Worm (Caenorhabditis elegans) whole organism, L4 larva: ENCODE measurements around the gene F01D5.2.

Experiments used
- D1046.2 ChIP-seq: fragments of 200-800 bp; sonication (Bioruptor generic); IDR thresholded peaks from 2 replicates; pipeline ENCODE4 v1.3.6; 2022; ENCODE audit warnings: missing genetic modification characterization, missing compliant biosample characterization
- T20F7.1 ChIP-seq: fragments of 200-800 bp; sonication (Bioruptor generic); optimal IDR thresholded peaks from 2 replicates; lab custom pipeline; 2018; ENCODE audit warnings: mild to moderate bottlenecking, missing genetic modification characterization, missing compliant biosample characterization
- aha-1 ChIP-seq: fragments of 150-350 bp; peaks from one replicate; lab custom pipeline; 2014; ENCODE audit warnings: missing biosample characterization, missing genetic modification characterization
- attf-4 ChIP-seq: sonication (generic microtip); optimal IDR thresholded peaks from 3 replicates; lab custom pipeline; 2017; ENCODE audit warnings: missing biosample characterization, missing genetic modification characterization
- cey-2 ChIP-seq: sonication (generic microtip); optimal IDR thresholded peaks from 3 replicates; lab custom pipeline; 2017; ENCODE audit warnings: missing genetic modification characterization, mild to moderate bottlenecking, missing compliant biosample characterization, antibody characterized with exemption, borderline replicate concordance; ENCODE audit not compliant: insufficient read depth
- daf-16 ChIP-seq, 3 experiments: sonication (generic microtip); optimal IDR thresholded peaks; 2 replicates each; lab custom pipeline; 2016 to 2017; ENCODE audit warnings: missing genetic modification characterization in 3 of 3, missing genetic modification reagents in 3 of 3, mild to moderate bottlenecking in 2 of 3, missing compliant biosample characterization in 2 of 3, missing biosample characterization in 1 of 3, moderate library complexity in 1 of 3
- dmd-6 ChIP-seq: fragments of 200-800 bp; sonication (Bioruptor generic); IDR thresholded peaks from 2 replicates; pipeline ENCODE4 v1.3.6; 2022; ENCODE audit warnings: missing genetic modification reagents, missing genetic modification characterization, missing compliant biosample characterization
- dmd-8 ChIP-seq: fragments of 200-800 bp; sonication (Bioruptor generic); IDR thresholded peaks from 2 replicates; pipeline ENCODE4 v1.3.6; 2022; ENCODE audit warnings: missing genetic modification characterization, missing compliant biosample characterization
- dpl-1 ChIP-seq: fragments of 150-350 bp; optimal IDR thresholded peaks from 2 replicates; lab custom pipeline; 2014; ENCODE audit warnings: missing biosample characterization, missing genetic modification reagents, missing genetic modification characterization
- duxl-1 ChIP-seq: sonication (generic microtip); optimal IDR thresholded peaks from 2 replicates; lab custom pipeline; 2016; ENCODE audit warnings: mild to moderate bottlenecking, missing genetic modification characterization, moderate library complexity, missing compliant biosample characterization; ENCODE audit not compliant: poor library complexity
- dve-1 ChIP-seq: sonication (generic microtip); optimal IDR thresholded peaks from 2 replicates; lab custom pipeline; 2017; ENCODE audit warnings: antibody characterized with exemption, mild to moderate bottlenecking, missing genetic modification characterization, missing compliant biosample characterization; ENCODE audit not compliant: insufficient read depth
- egl-43 ChIP-seq: fragments of 200-800 bp; sonication (Bioruptor generic); IDR thresholded peaks from 2 replicates; pipeline ENCODE4 v1.3.6; 2022; ENCODE audit warnings: missing genetic modification reagents, missing genetic modification characterization, missing compliant biosample characterization
- hif-1 ChIP-seq, 2 experiments: sonication (generic microtip); optimal IDR thresholded peaks; 2 replicates each; lab custom pipeline; 2016 to 2017; ENCODE audit warnings: missing compliant biosample characterization in 2 of 2, missing genetic modification characterization in 2 of 2, missing genetic modification reagents in 2 of 2, missing genotype in 2 of 2, mild to moderate bottlenecking in 1 of 2
- hlh-11 ChIP-seq: fragments of 200-800 bp; sonication (Bioruptor generic); optimal IDR thresholded peaks from 2 replicates; lab custom pipeline; 2018; ENCODE audit warnings: mild to moderate bottlenecking, missing genetic modification characterization, missing compliant biosample characterization
- hlh-30 ChIP-seq: sonication (generic microtip); optimal IDR thresholded peaks from 2 replicates; lab custom pipeline; 2017; ENCODE audit warnings: antibody characterized with exemption, mild to moderate bottlenecking, missing genetic modification characterization, missing compliant biosample characterization; ENCODE audit not compliant: insufficient read depth
- jun-1 ChIP-seq: fragments of 150-350 bp; optimal IDR thresholded peaks from 2 replicates; lab custom pipeline; 2014; ENCODE audit warnings: missing biosample characterization, missing genetic modification reagents, missing genetic modification characterization
- lin-38 ChIP-seq: fragments of 200-800 bp; sonication (Bioruptor generic); IDR thresholded peaks from 2 replicates; pipeline ENCODE4 v1.3.6; 2022; ENCODE audit warnings: missing genetic modification reagents, missing genetic modification characterization, missing compliant biosample characterization
- lin-39 ChIP-seq: fragments of 150-350 bp; optimal IDR thresholded peaks from 2 replicates; lab custom pipeline; 2014; ENCODE audit warnings: missing biosample characterization, missing genetic modification reagents, missing genetic modification characterization
- lir-3 ChIP-seq: sonication (generic microtip); optimal IDR thresholded peaks from 2 replicates; lab custom pipeline; 2016; ENCODE audit warnings: mild to moderate bottlenecking, missing genetic modification characterization, missing compliant biosample characterization
- lsy-2 ChIP-seq, 2 experiments: fragments of 150-350 bp in 1 of 2; sonication (generic microtip) in 1 of 2; optimal IDR thresholded peaks; 2 replicates each; lab custom pipeline; 2014 to 2017; ENCODE audit warnings: missing biosample characterization in 2 of 2, missing genetic modification characterization in 2 of 2
- mdl-1 ChIP-seq, 2 experiments: fragments of 150-350 bp in 1 of 2; sonication (generic microtip) in 1 of 2; optimal IDR thresholded peaks; 2 replicates each; lab custom pipeline; 2014 to 2017; ENCODE audit warnings: missing biosample characterization in 2 of 2, missing genetic modification characterization in 2 of 2
- mep-1 ChIP-seq: fragments of 150-350 bp; sonication (generic microtip); optimal IDR thresholded peaks from 3 replicates; lab custom pipeline; 2014; ENCODE audit warnings: missing biosample characterization, missing genetic modification characterization
- mes-2 ChIP-seq: sonication (generic microtip); optimal IDR thresholded peaks from 2 replicates; lab custom pipeline; 2016; ENCODE audit warnings: missing genotype, mild to moderate bottlenecking, missing genetic modification characterization, missing compliant biosample characterization; ENCODE audit not compliant: poor library complexity, severe bottlenecking
- mxl-3 ChIP-seq: fragments of 200-800 bp; sonication (Bioruptor generic); optimal IDR thresholded peaks from 2 replicates; lab custom pipeline; 2018; ENCODE audit warnings: mild to moderate bottlenecking, missing genetic modification characterization, missing compliant biosample characterization
- nhr-28 ChIP-seq: fragments of 150-350 bp; optimal IDR thresholded peaks from 2 replicates; lab custom pipeline; 2014; ENCODE audit warnings: missing biosample characterization, missing genetic modification characterization
- nhr-42 ChIP-seq: fragments of 200-800 bp; sonication (Bioruptor generic); IDR thresholded peaks from 2 replicates; pipeline ENCODE4 v1.3.6; 2022; ENCODE audit warnings: missing genetic modification characterization, missing compliant biosample characterization
- nhr-77 ChIP-seq: fragments of 150-350 bp; optimal IDR thresholded peaks from 2 replicates; lab custom pipeline; 2014; ENCODE audit warnings: missing biosample characterization, missing genetic modification characterization
- pha-4 ChIP-seq, 2 experiments: fragments of 150-350 bp in 1 of 2; fragments of 200-800 bp in 1 of 2; sonication (Bioruptor generic) in 1 of 2; IDR thresholded peaks in 1 of 2; optimal IDR thresholded peaks in 1 of 2; 2 replicates each; pipeline versions ENCODE4 v1.3.6 to Lab custom; 2014 to 2022; ENCODE audit warnings: missing genetic modification characterization in 2 of 2, missing genetic modification reagents in 2 of 2, missing biosample characterization in 1 of 2, missing compliant biosample characterization in 1 of 2
- php-3 ChIP-seq: fragments of 200-800 bp; sonication (Bioruptor generic); IDR thresholded peaks from 2 replicates; pipeline ENCODE4 v1.3.6; 2022; ENCODE audit warnings: missing genetic modification reagents, missing genetic modification characterization, missing compliant biosample characterization
- pqm-1 ChIP-seq: sonication (generic microtip); optimal IDR thresholded peaks from 2 replicates; lab custom pipeline; 2017; ENCODE audit warnings: missing biosample characterization, missing genetic modification characterization
- set-16 ChIP-seq: fragments of 200-800 bp; sonication (Bioruptor generic); IDR thresholded peaks from 2 replicates; pipeline ENCODE4 v1.3.6; 2022; ENCODE audit warnings: missing genetic modification reagents, missing genetic modification characterization, missing compliant biosample characterization
- spr-1 ChIP-seq: sonication (generic microtip); optimal IDR thresholded peaks from 2 replicates; lab custom pipeline; 2016; ENCODE audit warnings: mild to moderate bottlenecking, missing genetic modification characterization, missing compliant biosample characterization
- tag-97 ChIP-seq: fragments of 200-800 bp; sonication (Bioruptor generic); IDR thresholded peaks from 2 replicates; pipeline ENCODE4 v1.3.6; 2022; ENCODE audit warnings: missing genetic modification characterization, missing compliant biosample characterization
- unc-39 ChIP-seq: sonication (generic microtip); optimal IDR thresholded peaks from 2 replicates; lab custom pipeline; 2017; ENCODE audit warnings: missing biosample characterization, missing genetic modification characterization
- unc-62 ChIP-seq, 3 experiments: fragments of 150-350 bp in 1 of 3; sonication (generic microtip); optimal IDR thresholded peaks in 2 of 3; peaks in 1 of 3; 1 replicate in 1 of 3; 2 replicates in 2 of 3; lab custom pipeline; 2014 to 2017; ENCODE audit warnings: missing biosample characterization in 3 of 3, missing genetic modification characterization in 3 of 3, missing genetic modification reagents in 3 of 3, missing genotype in 1 of 3
- zag-1 ChIP-seq: fragments of 150-350 bp; optimal IDR thresholded peaks from 2 replicates; lab custom pipeline; 2014; ENCODE audit warnings: missing biosample characterization, missing genetic modification characterization
- ztf-11 ChIP-seq: fragments of 150-350 bp; optimal IDR thresholded peaks from 2 replicates; lab custom pipeline; 2014; ENCODE audit warnings: missing biosample characterization, missing genetic modification characterization

The F01D5.2 gene

ce11 chrII:13973514-13973913 is 25.4 kb downstream of the F01D5.2 start, which contains the start of gene Y39G8B.1:
Y39G8B.1 (minus strand) TSS chrII:13973812.
- TF ChIP-seq dpl-1 (peak; percentile 7), daf-16 (GFP tag; optimal IDR thresholded peaks at IDR 0.05; lab: Kevin White, UChicago) (no peak), daf-16 (tag; optimal IDR thresholded peaks at IDR 0.05; lab: Kevin White, UChicago) (peak; percentile 41), mdl-1 (tag; optimal IDR thresholded peaks at IDR 0.05; lab: Kevin White, UChicago) (peak in 1 of 2 experiments; percentile 29), hlh-30 (tag; lab: Kevin White, UChicago) (peak; percentile 15), pqm-1 (tag; lab: Kevin White, UChicago) (peak; percentile 5), aha-1 (tag; lab: Kevin White, UChicago) (no peak), spr-1 (tag; lab: Kevin White, UChicago) (no peak), nhr-28 (peak; percentile 51), attf-4 (tag; lab: Kevin White, UChicago) (no peak), hif-1 (tag; optimal IDR thresholded peaks at IDR 0.05; lab: Kevin White, UChicago) (no peak), dve-1 (tag; lab: Kevin White, UChicago) (peak; percentile 60), mxl-3 (peak; percentile 17), hlh-11 (tag; lab: Kevin White, UChicago) (peak; percentile 27), mep-1 (tag; lab: Kevin White, UChicago) (peak; percentile 32), mes-2 (tag; lab: Kevin White, UChicago) (peak; percentile 36), lsy-2 (tag; optimal IDR thresholded peaks at IDR 0.05; lab: Kevin White, UChicago) (peak in 1 of 2 experiments; percentile 40), lin-38 (no peak), dmd-6 (GFP tag; lab: Robert Waterston, UW) (0 out of 2 replicates have a peak, but pooled peaks have one; percentile 19), lin-39 (tag; lab: Kevin White, UChicago) (no peak), php-3 (GFP tag; lab: Robert Waterston, UW) (no peak), unc-62 (GFP tag; optimal IDR thresholded peaks at IDR 0.05 in 1 of 2; lab: Kevin White, UChicago) (peak in 1 of 2 experiments; percentile 79), unc-62 (tag; optimal IDR thresholded peaks at IDR 0.05; lab: Kevin White, UChicago) (no peak), nhr-77 (tag; lab: Kevin White, UChicago) (peak; percentile 46), D1046.2 (GFP tag; lab: Robert Waterston, UW) (no peak)

ce11 chrII:13972199-13972598 is 26.7 kb downstream of the F01D5.2 start:
- TF ChIP-seq set-16 (GFP tag; lab: Robert Waterston, UW) (peak; percentile 82), php-3 (GFP tag; lab: Robert Waterston, UW) (no peak), nhr-42 (GFP tag; lab: Robert Waterston, UW) (peak; percentile 54), aha-1 (tag; lab: Kevin White, UChicago) (peak; percentile 87), unc-39 (tag; lab: Kevin White, UChicago) (no peak), tag-97 (GFP tag; lab: Robert Waterston, UW) (no peak), egl-43 (GFP tag; lab: Robert Waterston, UW) (0 out of 2 replicates have a peak, but pooled peaks have one; percentile 32)

ce11 chrII:13968979-13969378 is 29.9 kb downstream of the F01D5.2 start, which contains the start of gene sre-43:
sre-43 (minus strand) TSS chrII:13969079.
- TF ChIP-seq lin-38 (no peak), dmd-8 (no peak), hlh-11 (tag; lab: Kevin White, UChicago) (no peak), lir-3 (tag; lab: Kevin White, UChicago) (no peak), T20F7.1 (GFP tag; lab: Kevin White, UChicago) (no peak), duxl-1 (no peak), ztf-11 (tag; lab: Kevin White, UChicago) (no peak), zag-1 (no peak), jun-1 (tag; lab: Kevin White, UChicago) (no peak), pha-4 (GFP tag; IDR thresholded peaks at IDR 0.05; lab: Robert Waterston, UW) (no peak), pha-4 (tag; optimal IDR thresholded peaks at IDR 0.05; lab: Kevin White, UChicago) (no peak), cey-2 (tag; lab: Kevin White, UChicago) (no peak)
- TF ChIP-seq, all 104 proteins: peak for 0
